Worm (Caenorhabditis elegans) whole organism, L1 larva: ENCODE data around the gene F01F1.14.

Experiments used
- alr-1 ChIP-seq: fragments of 200-800 bp; sonication (Bioruptor generic); optimal IDR thresholded peaks from 2 replicates; lab custom pipeline; 2018; ENCODE audit warnings: borderline replicate concordance, mild to moderate bottlenecking, missing genetic modification characterization, missing compliant biosample characterization
- blmp-1 ChIP-seq: fragments of 150-350 bp; optimal IDR thresholded peaks from 2 replicates; lab custom pipeline; 2014; ENCODE audit warnings: missing biosample characterization, missing genetic modification characterization
- ceh-63 ChIP-seq: fragments of 200-800 bp; sonication (Bioruptor generic); optimal IDR thresholded peaks from 2 replicates; lab custom pipeline; 2018; ENCODE audit warnings: mild to moderate bottlenecking, missing genetic modification characterization, missing compliant biosample characterization
- ceh-82 ChIP-seq, 3 experiments: fragments of 150-350 bp in 1 of 3; sonication (generic microtip) in 2 of 3; optimal IDR thresholded peaks; 2 replicates each; lab custom pipeline; 2014 to 2017; ENCODE audit warnings: missing biosample characterization in 3 of 3, missing genetic modification characterization in 3 of 3
- ceh-88 ChIP-seq: fragments of 200-800 bp; sonication (Bioruptor generic); IDR thresholded peaks from 2 replicates; pipeline ENCODE4 v1.3.6; 2022; ENCODE audit warnings: missing genetic modification characterization, missing compliant biosample characterization
- ces-1 ChIP-seq: fragments of 150-350 bp; optimal IDR thresholded peaks from 2 replicates; lab custom pipeline; 2014; ENCODE audit warnings: missing biosample characterization, missing genetic modification reagents, missing genetic modification characterization
- dpl-1 ChIP-seq, 3 experiments: fragments of 150-350 bp in 2 of 3; sonication (generic microtip) in 1 of 3; optimal IDR thresholded peaks; 2 replicates each; lab custom pipeline; 2014 to 2017; ENCODE audit warnings: missing biosample characterization in 3 of 3, missing genetic modification characterization in 3 of 3, missing genetic modification reagents in 3 of 3
- dsc-1 ChIP-seq: sonication (generic microtip); optimal IDR thresholded peaks from 2 replicates; lab custom pipeline; 2016; ENCODE audit warnings: mild to moderate bottlenecking, missing genetic modification characterization, missing compliant biosample characterization
- efl-1 ChIP-seq, 4 experiments: fragments of 150-350 bp; optimal IDR thresholded peaks in 3 of 4; peaks in 1 of 4; 1 replicate in 1 of 4; 2 replicates in 3 of 4; lab custom pipeline; 2014; ENCODE audit warnings: missing biosample characterization in 2 of 4, missing genetic modification characterization in 2 of 4, missing genetic modification reagents in 2 of 4
- elt-3 ChIP-seq, 6 experiments: fragments of 150-350 bp in 1 of 6; sonication (generic microtip); optimal IDR thresholded peaks; 2 replicates each; lab custom pipeline; 2017 to 2018; ENCODE audit warnings: missing biosample characterization in 6 of 6, missing genetic modification characterization in 6 of 6, inconsistent platforms in 1 of 6
- ets-5 ChIP-seq: fragments of 200-800 bp; sonication (Bioruptor generic); IDR thresholded peaks from 2 replicates; pipeline ENCODE4 v1.3.6; 2022; ENCODE audit warnings: missing genetic modification characterization, missing compliant biosample characterization
- grh-1 ChIP-seq: fragments of 200-800 bp; sonication (Bioruptor generic); IDR thresholded peaks from 2 replicates; pipeline ENCODE4 v1.3.6; 2022; ENCODE audit warnings: missing genetic modification reagents, missing genetic modification characterization, missing compliant biosample characterization
- isw-1 ChIP-seq: fragments of 200-800 bp; sonication (Bioruptor generic); IDR thresholded peaks from 2 replicates; pipeline ENCODE4 v1.3.6; 2022; ENCODE audit warnings: missing genetic modification characterization, missing compliant biosample characterization
- lin-14 ChIP-seq: fragments of 200-800 bp; sonication (Bioruptor generic); optimal IDR thresholded peaks from 2 replicates; lab custom pipeline; 2018; ENCODE audit warnings: mild to moderate bottlenecking, missing genetic modification characterization, moderate library complexity, missing compliant biosample characterization
- lin-15B ChIP-seq: fragments of 150-350 bp; sonication (generic microtip); optimal IDR thresholded peaks from 3 replicates; lab custom pipeline; 2014; ENCODE audit warnings: missing biosample characterization, missing genetic modification characterization
- lin-35 ChIP-seq, 2 experiments: fragments of 150-350 bp; optimal IDR thresholded peaks; 2 replicates each; lab custom pipeline; 2014; ENCODE audit warnings: missing biosample characterization in 2 of 2, missing genetic modification characterization in 2 of 2, missing genetic modification reagents in 2 of 2
- lin-39 ChIP-seq: fragments of 150-350 bp; optimal IDR thresholded peaks from 2 replicates; lab custom pipeline; 2014; ENCODE audit warnings: missing biosample characterization, missing genetic modification reagents, missing genetic modification characterization
- lir-3 ChIP-seq: sonication (generic microtip); optimal IDR thresholded peaks from 2 replicates; lab custom pipeline; 2016; ENCODE audit warnings: mild to moderate bottlenecking, missing genetic modification characterization, moderate library complexity, missing compliant biosample characterization; ENCODE audit not compliant: poor library complexity
- lsy-2 ChIP-seq, 2 experiments: fragments of 150-350 bp; optimal IDR thresholded peaks; 2 replicates each; lab custom pipeline; 2014; ENCODE audit warnings: missing biosample characterization in 2 of 2, missing genetic modification characterization in 2 of 2
- mdl-1 ChIP-seq, 2 experiments: fragments of 150-350 bp; optimal IDR thresholded peaks; 2 replicates each; lab custom pipeline; 2014 to 2017; ENCODE audit warnings: missing biosample characterization in 2 of 2, missing genetic modification characterization in 2 of 2, inconsistent platforms in 1 of 2
- mep-1 ChIP-seq: fragments of 150-350 bp; optimal IDR thresholded peaks from 2 replicates; lab custom pipeline; 2014; ENCODE audit warnings: missing biosample characterization, missing genetic modification characterization
- nhr-12 ChIP-seq: sonication (generic microtip); optimal IDR thresholded peaks from 2 replicates; lab custom pipeline; 2017; ENCODE audit warnings: missing biosample characterization, missing genetic modification characterization
- nhr-19 ChIP-seq: fragments of 200-800 bp; sonication (Bioruptor generic); conservative IDR thresholded peaks from 2 replicates; pipeline ENCODE4 v1.3.6; 2022; ENCODE audit warnings: missing genetic modification characterization, missing compliant biosample characterization
- nhr-20 ChIP-seq: sonication (generic microtip); optimal IDR thresholded peaks from 2 replicates; lab custom pipeline; 2016; ENCODE audit warnings: mild to moderate bottlenecking, missing genetic modification characterization, missing compliant biosample characterization
- nhr-237 ChIP-seq: fragments of 150-350 bp; optimal IDR thresholded peaks from 2 replicates; lab custom pipeline; 2014; ENCODE audit warnings: missing biosample characterization, missing genetic modification characterization
- nhr-28 ChIP-seq: fragments of 150-350 bp; optimal IDR thresholded peaks from 2 replicates; lab custom pipeline; 2014; ENCODE audit warnings: missing biosample characterization, missing genetic modification characterization
- nhr-47 ChIP-seq: sonication (generic microtip); optimal IDR thresholded peaks from 2 replicates; lab custom pipeline; 2016; ENCODE audit warnings: mild to moderate bottlenecking, missing genetic modification characterization, moderate library complexity, missing compliant biosample characterization
- nhr-71 ChIP-seq: sonication (generic microtip); optimal IDR thresholded peaks from 2 replicates; lab custom pipeline; 2016; ENCODE audit warnings: mild to moderate bottlenecking, missing genetic modification characterization, moderate library complexity, missing compliant biosample characterization
- nhr-85 ChIP-seq: sonication (generic microtip); peaks from one replicate; lab custom pipeline; 2016; ENCODE audit warnings: missing genetic modification characterization, inconsistent platforms, missing compliant biosample characterization
- nhr-90 ChIP-seq: sonication (generic microtip); optimal IDR thresholded peaks from 2 replicates; lab custom pipeline; 2016; ENCODE audit warnings: mild to moderate bottlenecking, missing genetic modification characterization, missing compliant biosample characterization; ENCODE audit not compliant: poor library complexity
- pax-3 ChIP-seq: fragments of 200-800 bp; sonication (Bioruptor generic); optimal IDR thresholded peaks from 2 replicates; lab custom pipeline; 2018; ENCODE audit warnings: mild to moderate bottlenecking, missing genetic modification characterization, moderate library complexity, missing compliant biosample characterization
- rnt-1 ChIP-seq: sonication (generic microtip); optimal IDR thresholded peaks from 2 replicates; lab custom pipeline; 2016; ENCODE audit warnings: mild to moderate bottlenecking, missing genetic modification characterization, moderate library complexity, missing compliant biosample characterization
- snu-23 ChIP-seq: sonication (generic microtip); optimal IDR thresholded peaks from 2 replicates; lab custom pipeline; 2016; ENCODE audit warnings: missing genetic modification characterization, missing compliant biosample characterization
- tbx-2 ChIP-seq: sonication (generic microtip); optimal IDR thresholded peaks from 2 replicates; lab custom pipeline; 2016; ENCODE audit warnings: missing genetic modification characterization, missing compliant biosample characterization
- tlp-1 ChIP-seq: fragments of 150-350 bp; optimal IDR thresholded peaks from 2 replicates; lab custom pipeline; 2014; ENCODE audit warnings: missing biosample characterization, missing genetic modification characterization
- ztf-4 ChIP-seq: fragments of 150-350 bp; optimal IDR thresholded peaks from 2 replicates; lab custom pipeline; 2014; ENCODE audit warnings: missing biosample characterization, missing genetic modification characterization

Gene F01F1.14

ce11 chrIII:5925724-5926123 is 43.0 kb upstream of the F01F1.14 start, which contains the start of the genes dnc-2 and bcl-7 (continued):
- no peak for TF ChIP-seq nhr-28 (tag; lab: Kevin White, UChicago)
- peak; percentile 58 for TF ChIP-seq lin-15B (tag; lab: Kevin White, UChicago)
- peak; percentile 72 for TF ChIP-seq nhr-47 (tag; lab: Kevin White, UChicago)
- TF ChIP-seq ets-5 (GFP tag; lab: Robert Waterston, UW), result no peak

- TF ChIP-seq lin-14 (GFP tag; lab: Kevin White, UChicago) (peak; percentile 59), elt-3 (tag; optimal IDR thresholded peaks at IDR 0.05; lab: Kevin White, UChicago) (peak in 2 of 6 experiments; percentile 45 to 73), nhr-71 (tag; lab: Kevin White, UChicago) (peak; percentile 74), ces-1 (GFP tag; lab: Kevin White, UChicago) (no peak), lin-35 (GFP tag; optimal IDR thresholded peaks at IDR 0.05; lab: Kevin White, UChicago) (peak in 1 of 2 experiments; percentile 40), pax-3 (tag; lab: Kevin White, UChicago) (no peak), tlp-1 (tag; lab: Kevin White, UChicago) (no peak), tbx-2 (tag; lab: Kevin White, UChicago) (peak; percentile 34), mdl-1 (tag; optimal IDR thresholded peaks at IDR 0.05; lab: Kevin White, UChicago) (peak in 1 of 2 experiments; percentile 52), blmp-1 (tag; lab: Kevin White, UChicago) (peak; percentile 71), snu-23 (GFP tag; lab: Kevin White, UChicago) (peak; percentile 63), nhr-90 (tag; lab: Kevin White, UChicago) (peak; percentile 65), nhr-85 (tag; lab: Kevin White, UChicago) (peak; percentile 89), ceh-63 (no peak), mep-1 (tag; lab: Kevin White, UChicago) (no peak), efl-1 (optimal IDR thresholded peaks at IDR 0.05; lab: Kevin White, UChicago) (no peak), efl-1 (GFP tag; optimal IDR thresholded peaks at IDR 0.05 in 1 of 2; lab: Kevin White, UChicago) (peak in 1 of 2 experiments; percentile 91), nhr-19 (peak; percentile 76), grh-1 (GFP tag; lab: Robert Waterston, UW) (peak; percentile 90), nhr-20 (peak; percentile 78), lir-3 (tag; lab: Kevin White, UChicago) (peak; percentile 5), dsc-1 (no peak)
Observed at ce11 chrIII:5922236-5922635, 39.5 kb upstream of the F01F1.14 start.

- TF ChIP-seq tbx-2 (tag; lab: Kevin White, UChicago) (peak; percentile 30), ztf-4 (tag; lab: Kevin White, UChicago) (peak; percentile 7), dpl-1 (GFP tag; optimal IDR thresholded peaks at IDR 0.05; lab: Kevin White, UChicago) (peak in 1 of 3 experiments; percentile 0), lin-14 (GFP tag; lab: Kevin White, UChicago) (peak; percentile 66), pax-3 (tag; lab: Kevin White, UChicago) (no peak), mdl-1 (tag; optimal IDR thresholded peaks at IDR 0.05; lab: Kevin White, UChicago) (peak in 1 of 2 experiments; percentile 67), isw-1 (GFP tag; lab: Robert Waterston, UW) (no peak), nhr-12 (tag; lab: Kevin White, UChicago) (no peak), rnt-1 (tag; lab: Kevin White, UChicago) (no peak), ceh-88 (no peak), efl-1 (optimal IDR thresholded peaks at IDR 0.05; lab: Kevin White, UChicago) (no peak), efl-1 (GFP tag; optimal IDR thresholded peaks at IDR 0.05 in 1 of 2; lab: Kevin White, UChicago) (peak in 1 of 2 experiments; percentile 92), nhr-19 (peak; percentile 54), nhr-47 (tag; lab: Kevin White, UChicago) (peak; percentile 44), nhr-20 (peak; percentile 69), lin-39 (tag; lab: Kevin White, UChicago) (no peak), nhr-71 (tag; lab: Kevin White, UChicago) (peak; percentile 76), snu-23 (GFP tag; lab: Kevin White, UChicago) (peak; percentile 65), blmp-1 (tag; lab: Kevin White, UChicago) (peak; percentile 59), lsy-2 (tag; optimal IDR thresholded peaks at IDR 0.05; lab: Kevin White, UChicago) (no peak), nhr-237 (tag; lab: Kevin White, UChicago) (no peak), grh-1 (GFP tag; lab: Robert Waterston, UW) (peak; percentile 81), lin-35 (GFP tag; optimal IDR thresholded peaks at IDR 0.05; lab: Kevin White, UChicago) (peak in 1 of 2 experiments; percentile 48), alr-1 (tag; lab: Kevin White, UChicago) (no peak), ceh-82 (tag; optimal IDR thresholded peaks at IDR 0.05; lab: Kevin White, UChicago) (no peak), nhr-85 (tag; lab: Kevin White, UChicago) (peak; percentile 92), elt-3 (tag; optimal IDR thresholded peaks at IDR 0.05; lab: Kevin White, UChicago) (peak; percentile 42 to 96 (median 93)), nhr-90 (tag; lab: Kevin White, UChicago) (peak; percentile 63)
Observed at ce11 chrIII:5921067-5921678, 38.5 kb upstream of the F01F1.14 start.
